Fruit fly (Drosophila melanogaster): ENCODE data around the gene CG3609.
A peak's percentile ranks its signal among the peaks of the same experiment; 100 is the strongest.

The CG3609 gene

dm6 chr2L:2363626-2364147 lies 10.7 kb downstream of the CG3609 start (continued):
- TF ChIP-seq pfk (GFP tag; optimal IDR thresholded peaks at IDR 0.05), result peak; percentile 29
- peak; percentile 78 for TF ChIP-seq Chrac-16 (GFP tag; optimal IDR thresholded peaks at IDR 0.05)
- TF ChIP-seq CG6175 (GFP tag; IDR thresholded peaks at IDR 0.05), result peak; percentile 57; the same call in 1 of the 3 replicates
- peak; percentile 78; the same call in 1 of the 2 replicates for TF ChIP-seq CG9215 (GFP tag; IDR thresholded peaks at IDR 0.05)
- peak; percentile 48; the same call in 1 of the 3 replicates for TF ChIP-seq Optix (GFP tag; IDR thresholded peaks at IDR 0.05)
- no peak for TF ChIP-seq CG42726 (GFP tag; IDR thresholded peaks at IDR 0.05; ENCODE audit: partially characterized antibody)
- no peak for TF ChIP-seq CG4282 (GFP tag; optimal IDR thresholded peaks at IDR 0.05)
- TF ChIP-seq CG7556 (GFP tag; optimal IDR thresholded peaks at IDR 0.05), result peak; percentile 91
- no peak for TF ChIP-seq Neu2 (GFP tag; optimal IDR thresholded peaks at IDR 0.05; ENCODE audit: borderline replicate concordance)
- TF ChIP-seq lab (GFP tag; optimal IDR thresholded peaks at IDR 0.05), result peak; percentile 94
- peak; percentile 56 for TF ChIP-seq Dad (GFP tag; optimal IDR thresholded peaks at IDR 0.05)
- TF ChIP-seq D19A (tag; optimal IDR thresholded peaks at IDR 0.05), result peak; percentile 90
- TF ChIP-seq CG33213 (GFP tag; optimal IDR thresholded peaks at IDR 0.05), result no peak
- TF ChIP-seq CG9437 (GFP tag; optimal IDR thresholded peaks at IDR 0.05), result peak; percentile 77
- peak; percentile 58 for TF ChIP-seq Usf (GFP tag; optimal IDR thresholded peaks at IDR 0.05)
- TF ChIP-seq Sin3A (optimal IDR thresholded peaks at IDR 0.05), result no peak
- peak; percentile 75 for TF ChIP-seq tin (GFP tag; optimal IDR thresholded peaks at IDR 0.05)
- peak; percentile 60 for TF ChIP-seq Hsf (GFP tag; optimal IDR thresholded peaks at IDR 0.05)
- TF ChIP-seq sens-2 (GFP tag; IDR thresholded peaks at IDR 0.05), result peak; percentile 77
- TF ChIP-seq Abd-B (GFP tag; optimal IDR thresholded peaks at IDR 0.05), result peak; percentile 79
- TF ChIP-seq CG6854 (GFP tag; optimal IDR thresholded peaks at IDR 0.05), result peak; percentile 86
- peak; percentile 70 for TF ChIP-seq CG1603 (tag; optimal IDR thresholded peaks at IDR 0.05)
- TF ChIP-seq Trl (optimal IDR thresholded peaks at IDR 0.05), result no peak
- TF ChIP-seq Trl (GFP tag; optimal IDR thresholded peaks at IDR 0.05), result peak; percentile 17
- TF ChIP-seq CG7928 (GFP tag; optimal IDR thresholded peaks at IDR 0.05), result peak; percentile 42
- peak; percentile 43 for TF ChIP-seq wek (GFP tag; optimal IDR thresholded peaks at IDR 0.05)
- TF ChIP-seq CG2889 (GFP tag; IDR thresholded peaks at IDR 0.05), result no peak
- peak; percentile 62 for TF ChIP-seq Bdp1 (GFP tag; optimal IDR thresholded peaks at IDR 0.05)
- TF ChIP-seq sob (GFP tag; IDR thresholded peaks at IDR 0.05), result peak; percentile 85
- TF ChIP-seq YL-1 (GFP tag; optimal IDR thresholded peaks at IDR 0.05), result no peak
- peak; percentile 92 for TF ChIP-seq CG13296 (GFP tag; optimal IDR thresholded peaks at IDR 0.05)
- TF ChIP-seq CG17359 (tag; optimal IDR thresholded peaks at IDR 0.05), result peak; percentile 91
- peak; percentile 83 for TF ChIP-seq Ets65A (GFP tag)
- peak; percentile 87 for TF ChIP-seq CG6813 (GFP tag; optimal IDR thresholded peaks at IDR 0.05)
- TF ChIP-seq CG31224 (GFP tag; IDR thresholded peaks at IDR 0.05), result peak; percentile 74
- no peak for TF ChIP-seq Dip2 (GFP tag; IDR thresholded peaks at IDR 0.05)
- no peak for TF ChIP-seq dm (GFP tag; optimal IDR thresholded peaks at IDR 0.05)
- TF ChIP-seq CG8359 (GFP tag; optimal IDR thresholded peaks at IDR 0.05; ENCODE audit: borderline replicate concordance), result peak; percentile 72
- TF ChIP-seq CG4707 (GFP tag; optimal IDR thresholded peaks at IDR 0.05), result peak; percentile 83
- TF ChIP-seq wor (GFP tag; IDR thresholded peaks at IDR 0.05), result peak; percentile 72
- TF ChIP-seq CG7786 (GFP tag; optimal IDR thresholded peaks at IDR 0.05), result no peak
- TF ChIP-seq Gsc (GFP tag; IDR thresholded peaks at IDR 0.05), result no peak
